Fruit fly (Drosophila melanogaster) whole organism, embryonic: ENCODE data around the gene CG6040.

Experiments used
- CG14860 ChIP-seq: fragments of 200-800 bp; sonication (Bioruptor generic); IDR thresholded peaks from 3 replicates; pipeline ENCODE4 v1.3.6; 2022; ENCODE audit warnings: missing biosample characterization, missing genetic modification characterization; ENCODE audit not compliant: partially characterized antibody
- CG17186 ChIP-seq: fragments of 200-800 bp; sonication (Bioruptor generic); optimal IDR thresholded peaks from 3 replicates; lab custom pipeline; 2017; ENCODE audit warnings: missing biosample characterization, missing genetic modification reagents, missing genetic modification characterization
- CG17328 ChIP-seq: fragments of 200-800 bp; sonication (Bioruptor generic); IDR thresholded peaks from 2 replicates; pipeline ENCODE4 v1.3.6; 2022; ENCODE audit warnings: missing biosample characterization, missing genetic modification characterization
- CG18011 ChIP-seq: fragments of 200-800 bp; sonication (Bioruptor generic); optimal IDR thresholded peaks from 2 replicates; lab custom pipeline; 2017; ENCODE audit warnings: missing biosample characterization, missing genetic modification characterization, mild to moderate bottlenecking, moderate library complexity, missing genotype
- CG4854 ChIP-seq: fragments of 200-800 bp; sonication (Bioruptor generic); optimal IDR thresholded peaks from 2 replicates; lab custom pipeline; 2016; ENCODE audit warnings: missing biosample characterization, missing genetic modification characterization, inconsistent platforms
- CG8089 ChIP-seq: fragments of 200-800 bp; sonication (Bioruptor generic); optimal IDR thresholded peaks from 3 replicates; lab custom pipeline; 2016; ENCODE audit warnings: missing biosample characterization, missing genetic modification characterization
- CG9876 ChIP-seq: fragments of 200-800 bp; sonication (Bioruptor generic); optimal IDR thresholded peaks from 2 replicates; lab custom pipeline; 2016; ENCODE audit warnings: missing biosample characterization, missing genetic modification characterization
- Dfd ChIP-seq, 2 experiments: fragments of >200 bp; optimal IDR thresholded peaks; 2 replicates each; lab custom pipeline; 2017; ENCODE audit warnings: missing biosample characterization in 2 of 2, missing genetic modification characterization in 2 of 2
- E2f2 ChIP-seq: fragments of 200-800 bp; sonication (Bioruptor generic); IDR thresholded peaks from 2 replicates; pipeline ENCODE4 v1.3.6; 2022; ENCODE audit warnings: missing biosample characterization, missing genetic modification characterization
- Usf ChIP-seq: fragments of 200-800 bp; sonication (Bioruptor generic); optimal IDR thresholded peaks from 2 replicates; lab custom pipeline; 2017; ENCODE audit warnings: missing genotype, missing biosample characterization, missing genetic modification characterization
- da ChIP-seq: fragments of 200-800 bp; sonication (Bioruptor generic); optimal IDR thresholded peaks from 2 replicates; lab custom pipeline; 2016; ENCODE audit warnings: missing biosample characterization, missing genetic modification characterization
- gem ChIP-seq: fragments of 200-800 bp; sonication (Bioruptor generic); optimal IDR thresholded peaks from 2 replicates; lab custom pipeline; 2019; ENCODE audit warnings: missing biosample characterization, mild to moderate bottlenecking, missing genetic modification characterization, moderate library complexity
- sens ChIP-seq: fragments of 200-800 bp; sonication (Bioruptor generic); peaks from one replicate; lab custom pipeline; 2016; ENCODE audit warnings: missing biosample characterization, missing genetic modification characterization

dm6 chr3R:19107058-19107457, 10.3 kb downstream of the CG6040 start:
- TF ChIP-seq CG9876 (GFP tag; lab: Kevin White, UChicago) (no peak), CG4854 (GFP tag; lab: Kevin White, UChicago) (no peak), sens (peak; percentile 72), Dfd (GFP tag; optimal IDR thresholded peaks at IDR 0.05; lab: Kevin White, UChicago) (no peak), E2f2 (GFP tag; lab: Robert Waterston, UW) (no peak), gem (tag; lab: Kevin White, UChicago) (peak; percentile 26), CG8089 (no peak), CG14860 (no peak), Usf (no peak), CG17328 (GFP tag; lab: Robert Waterston, UW) (no peak), da (GFP tag; lab: Kevin White, UChicago) (no peak), CG17186 (GFP tag; lab: Kevin White, UChicago) (no peak), CG18011 (GFP tag; lab: Kevin White, UChicago) (no peak)
